Worm (Caenorhabditis elegans): ENCODE data around the gene ech-1.1.

- TF ChIP-seq ama-1 (optimal IDR thresholded peaks at IDR 0.05) (no peak), ama-1 (GFP tag; optimal IDR thresholded peaks at IDR 0.05) (no peak), bed-2 (GFP tag; IDR thresholded peaks at IDR 0.05) (no peak)
Observed at ce11 chrV:15350615-15351014, 10.7 kb downstream of the ech-1.1 start, which contains the start of gene clec-231.
